Worm (Caenorhabditis elegans): ENCODE results near the gene rho-1.

Gene rho-1

DNA sequence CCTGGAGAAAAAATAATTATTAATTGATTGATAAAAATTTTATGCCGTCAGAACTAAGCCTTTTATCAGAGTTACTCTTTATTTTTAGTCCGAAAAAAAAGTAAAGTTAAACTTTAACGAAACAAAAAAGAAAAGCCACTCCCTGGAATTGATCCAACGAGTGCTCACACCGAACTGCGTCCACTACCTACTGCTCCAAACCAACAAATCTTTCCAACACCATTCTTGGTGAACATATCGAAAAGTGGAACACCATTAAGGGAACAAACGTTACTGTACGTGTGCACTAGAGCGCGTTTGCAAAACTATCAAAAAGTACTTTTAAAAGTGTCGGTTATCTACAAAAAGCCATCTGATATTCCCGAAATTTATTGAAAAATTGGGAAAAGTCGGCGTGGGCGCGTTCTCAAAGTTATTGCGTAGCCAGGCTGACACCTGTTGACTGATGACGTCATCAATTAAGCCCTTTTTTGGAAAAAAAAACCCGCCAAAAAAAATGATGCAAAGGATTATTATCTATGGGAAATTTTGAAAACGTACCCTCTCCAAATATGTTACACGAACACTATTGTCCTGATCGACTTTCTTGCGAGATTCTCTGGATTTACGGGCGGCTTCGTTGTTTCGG, 14.9 kb upstream of the rho-1 start:
- TF ChIP-seq tbx-11 (GFP tag; IDR thresholded peaks at IDR 0.05) = no peak
- no peak for TF ChIP-seq F13C5.2 (tag; optimal IDR thresholded peaks at IDR 0.05)
- peak; percentile 66 for TF ChIP-seq flt-1 (GFP tag; IDR thresholded peaks at IDR 0.05)
- TF ChIP-seq tbx-37 (GFP tag; conservative IDR thresholded peaks at IDR 0.05) = no peak
- no peak for TF ChIP-seq ets-7 (tag; optimal IDR thresholded peaks at IDR 0.05)
- TF ChIP-seq pes-1 (GFP tag; IDR thresholded peaks at IDR 0.05) = peak; percentile 45; the same call in 1 of the 2 replicates
- 0 out of 2 replicates have a peak, but pooled peaks have one; percentile 10 for TF ChIP-seq scrt-1 (GFP tag; IDR thresholded peaks at IDR 0.05)
- TF ChIP-seq hmbx-1 (tag; optimal IDR thresholded peaks at IDR 0.05) = no peak
- TF ChIP-seq ceh-36 (tag; optimal IDR thresholded peaks at IDR 0.05) = no peak

DNA sequence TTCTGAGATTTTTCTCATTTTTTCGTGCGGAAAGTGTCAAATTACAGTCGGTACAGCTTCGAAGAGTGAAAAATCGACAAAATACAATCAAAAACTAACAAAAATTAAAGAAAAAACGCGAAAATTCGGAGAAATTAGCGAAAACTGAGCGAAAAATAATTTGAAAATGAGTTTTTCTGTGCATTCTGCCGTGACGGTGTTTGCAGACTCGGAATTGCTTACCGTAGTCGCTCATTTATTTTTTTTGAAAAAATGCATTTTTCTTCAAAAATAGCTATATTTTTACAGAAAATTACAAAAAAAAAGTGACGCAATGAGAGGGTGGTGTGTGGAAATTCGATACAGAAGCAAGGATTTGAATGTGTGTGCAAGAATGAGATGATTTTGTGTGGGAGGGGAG, 14.2 kb upstream of the rho-1 start:
- TF ChIP-seq tbx-11 (GFP tag; IDR thresholded peaks at IDR 0.05) (no peak), hmg-4 (GFP tag; optimal IDR thresholded peaks at IDR 0.05) (no peak), sea-1 (GFP tag; conservative IDR thresholded peaks at IDR 0.05) (no peak), F13C5.2 (tag; optimal IDR thresholded peaks at IDR 0.05) (no peak), tra-4 (tag; optimal IDR thresholded peaks at IDR 0.05) (no peak), hmbx-1 (tag; optimal IDR thresholded peaks at IDR 0.05) (no peak), tbx-37 (GFP tag; conservative IDR thresholded peaks at IDR 0.05) (no peak), scrt-1 (GFP tag; IDR thresholded peaks at IDR 0.05) (no peak), ets-7 (tag; optimal IDR thresholded peaks at IDR 0.05) (no peak), B0310.2 (tag; optimal IDR thresholded peaks at IDR 0.05) (no peak)

DNA sequence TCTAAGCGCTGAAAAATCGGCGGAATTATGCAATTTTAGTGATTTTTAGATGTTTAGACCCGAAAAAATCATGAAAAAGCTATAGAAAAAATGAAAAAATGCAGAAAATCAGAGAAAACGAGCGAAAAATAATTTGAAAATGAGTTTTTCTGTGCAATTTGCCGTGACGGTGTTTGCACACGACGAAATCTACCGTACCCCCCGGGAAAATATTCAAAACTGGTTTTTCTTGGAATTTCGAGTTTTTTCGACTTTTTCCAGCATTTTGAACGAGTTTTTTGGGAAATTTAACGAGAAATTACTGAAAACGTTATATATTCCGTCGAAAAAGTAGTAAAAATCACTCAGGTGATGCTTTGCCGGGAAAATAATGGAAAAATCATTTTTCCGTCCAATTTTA, 13.6 kb upstream of the rho-1 start:
- TF ChIP-seq hmbx-1 (tag; optimal IDR thresholded peaks at IDR 0.05) (no peak), tbx-11 (GFP tag; IDR thresholded peaks at IDR 0.05) (no peak), ceh-36 (tag; optimal IDR thresholded peaks at IDR 0.05) (no peak), ets-7 (tag; optimal IDR thresholded peaks at IDR 0.05) (no peak), hmg-4 (GFP tag; optimal IDR thresholded peaks at IDR 0.05) (no peak), F13C5.2 (tag; optimal IDR thresholded peaks at IDR 0.05) (no peak), B0310.2 (tag; optimal IDR thresholded peaks at IDR 0.05) (no peak), pes-1 (GFP tag; IDR thresholded peaks at IDR 0.05) (no peak), hnd-1 (tag; optimal IDR thresholded peaks at IDR 0.05) (no peak), ceh-13 (GFP tag; optimal IDR thresholded peaks at IDR 0.05) (no peak), sea-1 (GFP tag; conservative IDR thresholded peaks at IDR 0.05) (no peak), aly-1 (tag; optimal IDR thresholded peaks at IDR 0.05) (no peak), tbx-37 (GFP tag; conservative IDR thresholded peaks at IDR 0.05) (no peak), scrt-1 (GFP tag; IDR thresholded peaks at IDR 0.05) (no peak), ama-1 (optimal IDR thresholded peaks at IDR 0.05) (no peak), tra-4 (tag; optimal IDR thresholded peaks at IDR 0.05) (no peak), flt-1 (GFP tag; IDR thresholded peaks at IDR 0.05) (no peak)

DNA sequence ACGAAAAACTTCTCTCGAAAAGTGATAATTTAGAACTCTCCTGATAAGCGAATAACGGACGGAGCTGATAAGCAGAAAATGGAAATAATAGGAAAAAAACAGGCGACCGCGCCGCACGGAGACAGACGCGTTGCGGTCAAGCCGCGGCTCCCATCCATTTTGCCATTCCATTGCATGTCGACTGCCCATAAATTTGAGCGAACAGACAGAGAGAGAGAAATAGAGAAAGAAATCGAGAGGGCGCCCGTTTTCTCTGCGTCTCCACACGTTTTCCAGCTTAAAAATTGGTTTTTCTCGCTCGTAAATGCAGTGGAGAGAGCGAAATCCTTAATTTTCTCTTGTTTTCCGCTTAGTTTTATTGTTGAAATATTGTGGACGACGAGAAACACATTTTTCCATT, 13.0 kb upstream of the rho-1 start:
- TF ChIP-seq pes-1 (GFP tag; IDR thresholded peaks at IDR 0.05) = no peak
- TF ChIP-seq hnd-1 (tag; optimal IDR thresholded peaks at IDR 0.05) = no peak
- no peak for TF ChIP-seq ceh-36 (tag; optimal IDR thresholded peaks at IDR 0.05)
- TF ChIP-seq hmg-4 (GFP tag; optimal IDR thresholded peaks at IDR 0.05) = no peak

DNA sequence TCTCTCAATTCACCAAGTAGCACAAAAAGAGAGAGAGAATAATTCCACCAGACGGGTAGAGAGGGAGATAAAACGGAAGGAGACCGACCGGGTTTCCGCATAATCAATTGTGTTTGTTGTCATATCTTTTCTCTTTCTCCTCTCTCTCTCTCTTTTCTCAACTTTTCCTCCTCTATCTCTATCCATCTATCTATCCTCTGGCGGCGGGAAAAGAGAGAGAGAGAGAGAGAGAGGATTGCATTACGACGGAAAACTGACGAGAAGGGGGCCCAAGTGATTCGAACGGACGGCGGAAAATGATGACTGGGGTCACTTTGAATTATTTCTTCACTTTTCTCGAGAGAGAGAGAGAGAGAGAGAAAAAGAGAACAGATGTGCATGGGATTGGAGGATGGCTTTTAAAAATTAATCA, 9.2 kb upstream of the rho-1 start:
- no peak for TF ChIP-seq ceh-13 (GFP tag; optimal IDR thresholded peaks at IDR 0.05)
- peak; percentile 36 for TF ChIP-seq hmg-4 (GFP tag; optimal IDR thresholded peaks at IDR 0.05)
- peak; percentile 15 for TF ChIP-seq hnd-1 (tag; optimal IDR thresholded peaks at IDR 0.05)

DNA sequence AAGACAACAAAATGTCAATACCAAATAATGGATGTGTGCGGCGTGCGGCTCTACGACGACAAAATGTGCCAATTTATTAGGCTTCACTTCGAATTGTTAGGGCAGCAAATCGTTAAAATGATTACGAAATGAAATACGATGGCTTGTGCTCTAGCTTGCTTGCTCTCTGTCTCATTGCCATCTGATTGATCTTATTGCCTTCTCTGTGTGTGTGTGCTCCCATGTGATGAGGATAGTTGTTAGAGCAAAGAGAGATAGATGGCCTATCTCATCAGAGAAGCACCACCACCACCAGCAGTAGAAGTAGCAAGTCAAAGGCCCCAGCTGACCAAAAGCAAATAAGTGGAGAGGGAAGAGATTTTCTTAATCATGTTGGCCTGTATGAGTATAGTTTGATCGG, 7.7 kb upstream of the rho-1 start:
- TF ChIP-seq hmg-4 (GFP tag; optimal IDR thresholded peaks at IDR 0.05) (peak; percentile 35), pes-1 (GFP tag; IDR thresholded peaks at IDR 0.05) (no peak), sea-1 (GFP tag; conservative IDR thresholded peaks at IDR 0.05) (no peak), ets-7 (tag; optimal IDR thresholded peaks at IDR 0.05) (no peak)

DNA sequence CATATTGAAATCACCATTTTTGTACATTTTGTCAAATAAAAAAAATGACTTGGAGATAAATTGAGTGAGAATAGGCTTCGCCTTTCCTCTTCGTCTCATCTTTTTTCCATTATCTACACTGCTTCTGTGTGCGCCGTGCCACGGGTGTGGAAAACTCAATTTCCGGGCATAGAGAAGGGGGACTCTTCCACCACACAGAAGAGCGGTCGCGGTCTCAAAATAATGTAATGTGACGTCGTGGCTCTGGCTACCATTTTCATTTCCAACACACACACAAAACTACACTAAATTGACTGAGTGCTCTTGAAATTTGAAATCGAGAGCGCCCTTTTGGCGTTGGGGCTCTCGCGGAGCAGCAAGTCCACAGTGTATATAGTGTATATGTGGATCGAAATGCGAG, 5.2 kb upstream of the rho-1 start:
- no peak for TF ChIP-seq tbx-11 (GFP tag; IDR thresholded peaks at IDR 0.05)
- TF ChIP-seq ama-1 (optimal IDR thresholded peaks at IDR 0.05) = no peak
- no peak for TF ChIP-seq hnd-1 (tag; optimal IDR thresholded peaks at IDR 0.05)
- TF ChIP-seq flt-1 (GFP tag; IDR thresholded peaks at IDR 0.05) = no peak

DNA sequence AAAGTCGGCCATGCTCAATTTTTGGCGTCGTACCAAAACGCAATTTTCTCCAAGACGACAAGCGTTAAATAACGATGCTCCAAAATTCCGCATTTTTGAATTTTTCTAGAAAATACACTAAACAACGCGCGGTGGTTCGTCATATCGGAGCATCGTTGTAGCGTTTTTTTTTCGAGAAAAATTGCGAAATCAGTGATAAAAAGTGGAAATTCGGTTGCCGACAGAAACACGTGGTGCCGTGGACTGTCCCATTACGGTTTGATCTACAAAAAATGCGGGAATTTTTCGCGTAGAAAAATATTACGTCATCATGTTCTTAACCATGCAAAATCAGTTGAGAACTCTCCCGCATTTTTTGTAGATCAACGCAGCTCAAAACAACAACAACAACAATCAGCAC, 4.1 kb upstream of the rho-1 start:
- TF ChIP-seq hnd-1 (tag; optimal IDR thresholded peaks at IDR 0.05) (no peak), F13C5.2 (tag; optimal IDR thresholded peaks at IDR 0.05) (no peak), hmbx-1 (tag; optimal IDR thresholded peaks at IDR 0.05) (no peak), aly-1 (tag; optimal IDR thresholded peaks at IDR 0.05) (no peak), pes-1 (GFP tag; IDR thresholded peaks at IDR 0.05) (no peak), hmg-4 (GFP tag; optimal IDR thresholded peaks at IDR 0.05) (no peak)

DNA sequence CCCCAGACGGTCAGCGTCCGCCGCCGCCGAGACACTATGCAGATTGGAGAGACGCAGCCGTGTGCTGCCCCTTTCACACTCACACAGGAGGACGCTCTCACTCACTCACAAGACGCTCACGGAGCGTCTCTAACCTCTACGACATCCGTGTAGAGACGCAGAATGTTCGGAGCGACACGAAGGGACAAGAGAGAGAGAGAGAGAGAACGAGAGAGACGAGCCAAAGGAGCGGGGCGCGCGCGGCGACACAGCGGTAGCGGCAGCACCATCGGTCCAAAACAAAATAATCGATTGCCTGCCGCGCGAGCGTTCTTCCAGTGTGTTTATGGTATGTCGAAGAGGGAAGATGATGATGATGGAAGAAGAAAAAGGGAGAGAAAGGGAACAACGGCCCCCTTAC, 3.5 kb upstream of the rho-1 start:
- peak; percentile 38; the same call in 1 of the 2 replicates for TF ChIP-seq pes-1 (GFP tag; IDR thresholded peaks at IDR 0.05)
- TF ChIP-seq ama-1 (optimal IDR thresholded peaks at IDR 0.05) = no peak
